Fruit fly (Drosophila melanogaster) whole organism, embryonic: ENCODE results near the gene Ir75d.

Experiments used
- B-H2 ChIP-seq: fragments of 200-800 bp; sonication (Bioruptor generic); optimal IDR thresholded peaks from 2 replicates; lab custom pipeline; 2018; ENCODE audit warnings: missing biosample characterization, mild to moderate bottlenecking, missing genetic modification characterization
- CG10959 ChIP-seq: fragments of 200-800 bp; sonication (Bioruptor generic); IDR thresholded peaks from 2 replicates; pipeline ENCODE4 v1.3.6; 2022; ENCODE audit warnings: missing biosample characterization, missing genetic modification characterization
- CG33557 ChIP-seq: fragments of 200-800 bp; sonication (Bioruptor generic); optimal IDR thresholded peaks from 2 replicates; lab custom pipeline; 2019; ENCODE audit warnings: missing biosample characterization, mild to moderate bottlenecking, missing genetic modification characterization, moderate library complexity
- CG3407 ChIP-seq: fragments of 200-800 bp; sonication (Bioruptor generic); optimal IDR thresholded peaks from 2 replicates; lab custom pipeline; 2018; ENCODE audit warnings: missing biosample characterization, mild to moderate bottlenecking, missing genetic modification characterization
- CG4328 ChIP-seq: fragments of 200-800 bp; sonication (Bioruptor generic); optimal IDR thresholded peaks from 3 replicates; lab custom pipeline; 2017; ENCODE audit warnings: missing biosample characterization, missing genetic modification reagents, missing genetic modification characterization
- CG6175 ChIP-seq: fragments of 200-800 bp; sonication (Bioruptor generic); IDR thresholded peaks from 3 replicates; pipeline ENCODE4 v1.3.6; 2022; ENCODE audit warnings: missing biosample characterization, missing genetic modification characterization
- D19A ChIP-seq: fragments of 200-800 bp; optimal IDR thresholded peaks from 3 replicates; lab custom pipeline; 2019; ENCODE audit warnings: missing biosample characterization, mild to moderate bottlenecking, missing genetic modification characterization, moderate library complexity
- Doc3 ChIP-seq: fragments of 200-800 bp; sonication (Bioruptor generic); IDR thresholded peaks from 3 replicates; pipeline ENCODE4 v1.3.6; 2022; ENCODE audit warnings: missing biosample characterization, missing genetic modification characterization; ENCODE audit not compliant: partially characterized antibody
- Ets65A ChIP-seq: fragments of 200-800 bp; sonication (Bioruptor generic); peaks from one replicate; lab custom pipeline; 2016; ENCODE audit warnings: missing biosample characterization, missing genetic modification characterization
- HLHmδ ChIP-seq: fragments of 200-800 bp; sonication (Bioruptor generic); optimal IDR thresholded peaks from 2 replicates; lab custom pipeline; 2018; ENCODE audit warnings: missing biosample characterization, mild to moderate bottlenecking, missing genetic modification characterization, moderate library complexity
- Hr3 ChIP-seq: fragments of 200-800 bp; sonication (Bioruptor generic); optimal IDR thresholded peaks from 3 replicates; lab custom pipeline; 2016; ENCODE audit warnings: missing biosample characterization, missing genetic modification characterization
- Med ChIP-seq: fragments of 200-800 bp; sonication (Bioruptor generic); peaks from one replicate; lab custom pipeline; 2016; ENCODE audit warnings: missing biosample characterization, missing genetic modification characterization, mild to moderate bottlenecking, inconsistent platforms, moderate library complexity
- Ptx1 ChIP-seq: fragments of 200-800 bp; sonication (Bioruptor generic); IDR thresholded peaks from 2 replicates; pipeline ENCODE4 v1.3.6; 2022; ENCODE audit warnings: missing biosample characterization, missing genetic modification characterization
- Sin3A ChIP-seq: fragments of >200 bp; optimal IDR thresholded peaks from 2 replicates; lab custom pipeline; 2018
- Xbp1 ChIP-seq: fragments of 200-800 bp; sonication (Bioruptor generic); optimal IDR thresholded peaks from 3 replicates; lab custom pipeline; 2016; ENCODE audit warnings: missing biosample characterization, mild to moderate bottlenecking, missing genetic modification characterization
- ase ChIP-seq: fragments of 200-800 bp; sonication (Bioruptor generic); IDR thresholded peaks from 3 replicates; pipeline ENCODE4 v1.3.6; 2022; ENCODE audit warnings: missing biosample characterization, missing genetic modification characterization
- bbx ChIP-seq: fragments of 200-800 bp; sonication (Bioruptor generic); IDR thresholded peaks from 2 replicates; pipeline ENCODE4 v1.3.6; 2022; ENCODE audit warnings: missing biosample characterization, missing genetic modification characterization; ENCODE audit not compliant: partially characterized antibody
- bsh ChIP-seq, 2 experiments: fragments of 200-800 bp; sonication (Bioruptor generic); optimal IDR thresholded peaks; 2 replicates each; lab custom pipeline; 2017 to 2018; ENCODE audit warnings: mild to moderate bottlenecking in 2 of 2, missing biosample characterization in 2 of 2, missing genetic modification characterization in 2 of 2, moderate library complexity in 1 of 2
- disco-r ChIP-seq: fragments of 200-800 bp; sonication (Bioruptor generic); optimal IDR thresholded peaks from 2 replicates; lab custom pipeline; 2016; ENCODE audit warnings: missing biosample characterization, missing genetic modification characterization
- jumu ChIP-seq: fragments of 200-800 bp; sonication (Bioruptor generic); optimal IDR thresholded peaks from 3 replicates; lab custom pipeline; 2016; ENCODE audit warnings: missing biosample characterization, missing genetic modification characterization
- lilli ChIP-seq: fragments of 200-800 bp; sonication (Bioruptor generic); optimal IDR thresholded peaks from 3 replicates; lab custom pipeline; 2016; ENCODE audit warnings: missing biosample characterization, missing genetic modification characterization
- lov ChIP-seq, 2 experiments: fragments of 200-800 bp in 1 of 2; fragments of >200 bp in 1 of 2; sonication (Bioruptor generic) in 1 of 2; IDR thresholded peaks in 1 of 2; optimal IDR thresholded peaks in 1 of 2; 2 replicates in 1 of 2; 3 replicates in 1 of 2; pipeline versions ENCODE4 v1.3.6 to Lab custom; 2017 to 2022; ENCODE audit warnings: missing biosample characterization in 1 of 2, missing genetic modification characterization in 1 of 2
- luna ChIP-seq: fragments of 200-800 bp; sonication (Bioruptor generic); optimal IDR thresholded peaks from 2 replicates; lab custom pipeline; 2016; ENCODE audit warnings: missing biosample characterization, missing genetic modification characterization
- nau ChIP-seq: fragments of 200-800 bp; sonication (Bioruptor generic); optimal IDR thresholded peaks from 3 replicates; lab custom pipeline; 2017; ENCODE audit warnings: missing biosample characterization, mild to moderate bottlenecking, missing genetic modification characterization, missing genetic modification reagents
- nom ChIP-seq: fragments of 200-800 bp; sonication (Bioruptor generic); optimal IDR thresholded peaks from 2 replicates; lab custom pipeline; 2017; ENCODE audit warnings: missing biosample characterization, missing genetic modification characterization, mild to moderate bottlenecking, moderate library complexity, missing genetic modification reagents
- org-1 ChIP-seq: fragments of 200-800 bp; sonication (Bioruptor generic); optimal IDR thresholded peaks from 2 replicates; lab custom pipeline; 2017; ENCODE audit warnings: missing biosample characterization, missing genetic modification characterization
- otp ChIP-seq: fragments of 200-800 bp; sonication (Bioruptor generic); IDR thresholded peaks from 3 replicates; pipeline ENCODE4, ENCODE4 v1.3.6; 2022; ENCODE audit warnings: missing biosample characterization, missing genetic modification characterization
- peb ChIP-seq: fragments of 200-800 bp; sonication (Bioruptor generic); IDR thresholded peaks from 2 replicates; pipeline ENCODE4 v1.3.6; 2022; ENCODE audit warnings: missing biosample characterization, missing genetic modification characterization
- psq ChIP-seq: fragments of 200-800 bp; sonication (Bioruptor generic); optimal IDR thresholded peaks from 2 replicates; lab custom pipeline; 2017; ENCODE audit warnings: missing biosample characterization, missing genetic modification characterization
- pum ChIP-seq: fragments of 200-800 bp; sonication (Bioruptor generic); optimal IDR thresholded peaks from 2 replicates; lab custom pipeline; 2016; ENCODE audit warnings: missing biosample characterization, missing genetic modification characterization
- pzg ChIP-seq: fragments of 200-800 bp; sonication (Bioruptor generic); optimal IDR thresholded peaks from 3 replicates; lab custom pipeline; 2018; ENCODE audit warnings: missing biosample characterization, mild to moderate bottlenecking, missing genetic modification characterization, moderate library complexity
- run ChIP-seq: fragments of 200-800 bp; sonication (Bioruptor generic); optimal IDR thresholded peaks from 3 replicates; lab custom pipeline; 2018; ENCODE audit warnings: missing biosample characterization, mild to moderate bottlenecking, missing genetic modification characterization
- sob ChIP-seq: fragments of 200-800 bp; sonication (Bioruptor generic); IDR thresholded peaks from 2 replicates; pipeline ENCODE4 v1.3.6; 2022; ENCODE audit warnings: missing biosample characterization, missing genetic modification characterization
- tgo ChIP-seq: fragments of 200-800 bp; sonication (Bioruptor generic); IDR thresholded peaks from 3 replicates; pipeline ENCODE4 v1.3.6; 2022; ENCODE audit warnings: missing biosample characterization, missing genetic modification characterization
- tll ChIP-seq, 2 experiments: fragments of 200-800 bp in 1 of 2; fragments of >200 bp in 1 of 2; sonication (Bioruptor generic) in 1 of 2; optimal IDR thresholded peaks; 2 replicates each; lab custom pipeline; 2017 to 2019; ENCODE audit warnings: missing biosample characterization in 2 of 2, missing genetic modification characterization in 2 of 2, mild to moderate bottlenecking in 1 of 2, moderate library complexity in 1 of 2

The Ir75d gene

DNA sequence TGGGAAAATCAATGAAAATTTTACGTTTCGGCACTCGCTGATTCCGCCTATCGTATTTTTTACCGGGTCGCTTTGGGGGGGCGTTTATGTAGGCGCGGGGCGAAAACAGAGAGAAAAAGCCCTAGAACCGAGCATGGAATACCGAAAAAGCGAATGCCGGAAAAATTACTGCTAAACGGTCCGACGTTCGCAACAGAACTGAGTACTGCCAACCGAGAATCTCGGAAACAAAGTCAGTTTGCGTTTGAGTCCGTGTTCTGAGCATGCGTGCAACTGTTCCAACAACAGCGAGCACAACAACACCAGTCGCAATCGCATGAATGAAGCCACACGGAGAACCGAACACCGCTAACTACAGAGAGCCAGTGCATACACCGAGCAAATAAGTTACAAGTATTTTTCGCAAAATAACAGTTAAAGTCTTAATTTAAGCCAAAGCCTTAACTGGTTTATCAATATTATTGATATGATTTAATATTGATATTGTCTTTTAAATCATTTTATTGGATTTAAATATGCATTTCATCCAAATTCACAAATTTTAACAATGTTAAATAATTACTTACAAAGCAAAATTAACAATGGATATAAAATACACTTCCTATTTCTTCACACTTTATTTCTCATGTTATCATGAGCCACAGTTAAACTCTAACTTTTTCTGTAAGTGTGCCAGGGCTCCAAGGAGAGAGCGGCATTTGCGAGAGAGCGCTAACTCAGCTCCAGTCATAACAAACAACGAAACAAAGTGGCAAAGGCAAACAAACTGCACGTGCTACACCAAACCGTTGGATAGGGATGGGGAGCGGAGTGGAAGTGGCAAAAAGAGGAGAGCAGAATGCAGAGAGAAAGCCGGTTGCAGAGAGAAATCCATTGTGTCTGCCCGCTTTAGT lies 20.5 kb downstream of the Ir75d start, which contains the start of gene CG3961 (continued):
- TF ChIP-seq Hr3 (GFP tag; lab: Kevin White, UChicago) (peak; percentile 98), Doc3 (GFP tag; lab: Robert Waterston, UW) (no peak), tll (GFP tag; optimal IDR thresholded peaks at IDR 0.05; lab: Kevin White, UChicago) (peak in 1 of 2 experiments; percentile 71), tgo (peak; percentile 95), HLHmδ (GFP tag; lab: Kevin White, UChicago) (peak; percentile 97), nau (GFP tag; lab: Kevin White, UChicago) (peak; percentile 95), ase (GFP tag; lab: Robert Waterston, UW) (peak; percentile 88), otp (GFP tag; lab: Robert Waterston, UW) (0 out of 3 replicates have a peak, but pooled peaks have one; percentile 63), pum (peak; percentile 87), CG10959 (GFP tag; lab: Robert Waterston, UW) (peak; percentile 81), psq (GFP tag; lab: Kevin White, UChicago) (peak; percentile 89), jumu (peak; percentile 75), Xbp1 (peak; percentile 98), CG6175 (GFP tag; lab: Robert Waterston, UW) (no peak), luna (GFP tag; lab: Kevin White, UChicago) (peak; percentile 59)

DNA sequence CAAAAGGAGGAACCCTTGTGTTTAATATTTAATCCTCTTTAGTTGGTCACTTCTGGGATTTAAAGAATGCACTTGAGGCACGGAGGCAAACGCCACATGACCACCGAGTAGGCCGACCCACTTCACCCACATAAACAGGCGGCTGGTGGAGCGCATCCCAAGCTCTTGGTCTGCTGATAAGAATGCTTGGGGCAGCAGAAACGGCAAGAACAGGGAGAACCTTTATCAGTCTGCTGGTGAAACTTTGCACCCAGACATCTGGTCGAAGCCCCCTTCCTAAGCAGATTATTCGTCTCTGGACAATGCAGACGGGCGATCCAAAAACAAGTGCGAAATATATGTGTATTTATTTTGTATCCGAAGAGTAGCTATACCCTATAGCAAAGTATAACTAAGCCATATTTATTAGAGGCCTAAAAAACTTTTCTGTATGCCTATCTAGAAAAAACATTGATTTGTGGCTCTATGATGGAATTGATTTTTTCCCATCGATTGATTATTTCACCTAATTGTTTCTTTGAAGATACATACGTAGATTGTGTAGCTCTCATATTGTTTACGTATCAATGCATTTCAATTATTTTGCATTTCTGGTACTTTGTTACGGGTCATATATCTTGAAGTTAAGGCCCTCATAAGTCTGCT lies 21.6 kb downstream of the Ir75d start:
- 0 out of 2 replicates have a peak, but pooled peaks have one; percentile 5 for TF ChIP-seq sob (GFP tag; lab: Robert Waterston, UW)
- no peak for TF ChIP-seq pzg (GFP tag; lab: Kevin White, UChicago)
- TF ChIP-seq lilli (GFP tag; lab: Kevin White, UChicago) = no peak
- TF ChIP-seq Med (GFP tag; lab: Kevin White, UChicago) = peak; percentile 78
- peak; percentile 89 for TF ChIP-seq nom
- peak in 1 of 2 experiments; percentile 44 for TF ChIP-seq bsh (GFP tag; optimal IDR thresholded peaks at IDR 0.05; lab: Kevin White, UChicago)
- TF ChIP-seq peb (GFP tag; lab: Robert Waterston, UW) = no peak
- no peak for TF ChIP-seq CG33557 (GFP tag; lab: Kevin White, UChicago)
- no peak for TF ChIP-seq Sin3A (lab: Kevin White, UChicago)
- no peak for TF ChIP-seq run (tag; lab: Kevin White, UChicago)
- TF ChIP-seq Ets65A (GFP tag; lab: Kevin White, UChicago) = peak; percentile 76
- TF ChIP-seq D19A (tag; lab: Kevin White, UChicago) = peak; percentile 64

DNA sequence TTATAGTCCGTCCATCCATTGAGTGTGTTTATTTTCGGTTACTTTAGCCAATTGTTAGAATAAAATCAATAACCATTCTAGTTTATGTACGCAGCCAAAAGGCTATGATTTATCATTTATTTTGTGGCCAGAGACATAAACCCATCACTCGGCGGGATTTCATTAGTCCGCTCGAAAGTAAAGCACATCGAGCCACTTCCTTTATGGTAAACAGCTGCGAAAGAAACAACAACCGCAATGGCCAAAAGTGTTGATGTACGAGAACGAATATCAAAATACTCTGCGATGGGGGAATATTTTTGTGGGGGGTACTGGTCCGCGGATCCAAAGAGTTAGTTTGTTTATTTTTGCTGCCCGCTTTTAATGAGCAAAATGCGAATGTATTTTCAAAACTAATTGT lies 29.4 kb downstream of the Ir75d start:
- TF ChIP-seq peb (GFP tag; lab: Robert Waterston, UW) = no peak
- TF ChIP-seq tll (GFP tag; optimal IDR thresholded peaks at IDR 0.05; lab: Kevin White, UChicago) = no peak
- TF ChIP-seq B-H2 = no peak
- no peak for TF ChIP-seq luna (GFP tag; lab: Kevin White, UChicago)
- no peak for TF ChIP-seq bbx (GFP tag; lab: Robert Waterston, UW)
- peak; percentile 12 for TF ChIP-seq D19A (tag; lab: Kevin White, UChicago)
- no peak for TF ChIP-seq disco-r
- no peak for TF ChIP-seq lov (optimal IDR thresholded peaks at IDR 0.05; lab: Kevin White, UChicago)
- TF ChIP-seq lov (GFP tag; IDR thresholded peaks at IDR 0.05; lab: Robert Waterston, UW) = no peak
- TF ChIP-seq CG4328 (GFP tag; lab: Kevin White, UChicago) = peak; percentile 93
- no peak for TF ChIP-seq CG3407
- peak; percentile 58 for TF ChIP-seq org-1 (GFP tag; lab: Kevin White, UChicago)
- TF ChIP-seq Ptx1 = no peak
